Fruit fly (Drosophila melanogaster) whole organism: ENCODE results near the gene Cpr67Fb.
A peak's percentile ranks its signal among the peaks of the same experiment; 100 is the strongest.

ENCODE experiments used
- CG8478 ChIP-seq: fragments of >200 bp; optimal IDR thresholded peaks from 2 replicates; lab custom pipeline; 2018; ENCODE audit warnings: inconsistent platforms
- Dll ChIP-seq: fragments of >200 bp; optimal IDR thresholded peaks from 2 replicates; lab custom pipeline; 2017
- EcR ChIP-seq, 2 experiments: fragments of >200 bp; optimal IDR thresholded peaks; 2 replicates each; lab custom pipeline; 2017; ENCODE audit warnings: missing biosample characterization in 2 of 2, missing genetic modification characterization in 2 of 2, missing genetic modification reagents in 2 of 2
- pan ChIP-seq: fragments of >200 bp; optimal IDR thresholded peaks from 2 replicates; lab custom pipeline; 2017
- psq ChIP-seq: fragments of >200 bp; optimal IDR thresholded peaks from 2 replicates; lab custom pipeline; 2017
- usp ChIP-seq: fragments of >200 bp; optimal IDR thresholded peaks from 2 replicates; lab custom pipeline; 2017; ENCODE audit warnings: missing biosample characterization, missing genetic modification characterization, mixed read lengths

The Cpr67Fb gene

dm6 chr3L:10917263-10917662 is 23.3 kb downstream of the Cpr67Fb start:
- no peak for TF ChIP-seq psq (lab: Kevin White, UChicago)
- no peak for TF ChIP-seq CG8478 (lab: Kevin White, UChicago)
- no peak for TF ChIP-seq Dll (lab: Kevin White, UChicago)
- TF ChIP-seq EcR (GFP tag; optimal IDR thresholded peaks at IDR 0.05; lab: Kevin White, UChicago) = no peak
- no peak for TF ChIP-seq usp (GFP tag; lab: Kevin White, UChicago)
- no peak for TF ChIP-seq pan (lab: Kevin White, UChicago)

- no peak for TF ChIP-seq psq (lab: Kevin White, UChicago)
These were observed 24.5 kb downstream of the Cpr67Fb start for dm6 chr3L:10918454-10918853.

- TF ChIP-seq psq (lab: Kevin White, UChicago) (no peak), EcR (GFP tag; optimal IDR thresholded peaks at IDR 0.05; lab: Kevin White, UChicago) (no peak), pan (lab: Kevin White, UChicago) (no peak), Dll (lab: Kevin White, UChicago) (no peak), CG8478 (lab: Kevin White, UChicago) (no peak), usp (GFP tag; lab: Kevin White, UChicago) (no peak)
These were observed 29.0 kb downstream of the Cpr67Fb start for dm6 chr3L:10922973-10923372.

- TF ChIP-seq CG8478 (lab: Kevin White, UChicago) (no peak), Dll (lab: Kevin White, UChicago) (no peak), usp (GFP tag; lab: Kevin White, UChicago) (no peak), psq (lab: Kevin White, UChicago) (no peak), pan (lab: Kevin White, UChicago) (no peak)
These were observed 30.7 kb downstream of the Cpr67Fb start for dm6 chr3L:10924683-10925082.

- TF ChIP-seq EcR (GFP tag; optimal IDR thresholded peaks at IDR 0.05; lab: Kevin White, UChicago) (no peak), pan (lab: Kevin White, UChicago) (no peak), CG8478 (lab: Kevin White, UChicago) (no peak), psq (lab: Kevin White, UChicago) (no peak), Dll (lab: Kevin White, UChicago) (no peak), usp (GFP tag; lab: Kevin White, UChicago) (no peak)
These were observed 33.4 kb downstream of the Cpr67Fb start for dm6 chr3L:10927349-10927748.

dm6 chr3L:10927953-10928352 is 34.0 kb downstream of the Cpr67Fb start:
- TF ChIP-seq pan (lab: Kevin White, UChicago) = no peak
- TF ChIP-seq CG8478 (lab: Kevin White, UChicago) = no peak
- no peak for TF ChIP-seq EcR (GFP tag; optimal IDR thresholded peaks at IDR 0.05; lab: Kevin White, UChicago)
- no peak for TF ChIP-seq usp (GFP tag; lab: Kevin White, UChicago)
- no peak for TF ChIP-seq psq (lab: Kevin White, UChicago)
- TF ChIP-seq Dll (lab: Kevin White, UChicago) = no peak

- TF ChIP-seq CG8478 (lab: Kevin White, UChicago) (no peak), pan (lab: Kevin White, UChicago) (peak; percentile 86), Dll (lab: Kevin White, UChicago) (no peak)
These were observed 34.8 kb downstream of the Cpr67Fb start for dm6 chr3L:10928801-10929200.

dm6 chr3L:10931430-10931829 is 37.5 kb downstream of the Cpr67Fb start:
- TF ChIP-seq usp (GFP tag; lab: Kevin White, UChicago) (no peak), EcR (GFP tag; optimal IDR thresholded peaks at IDR 0.05; lab: Kevin White, UChicago) (no peak)

- TF ChIP-seq EcR (GFP tag; optimal IDR thresholded peaks at IDR 0.05; lab: Kevin White, UChicago) (no peak), CG8478 (lab: Kevin White, UChicago) (no peak), pan (lab: Kevin White, UChicago) (peak; percentile 74), psq (lab: Kevin White, UChicago) (no peak), Dll (lab: Kevin White, UChicago) (no peak), usp (GFP tag; lab: Kevin White, UChicago) (no peak)
These were observed 41.1 kb downstream of the Cpr67Fb start for dm6 chr3L:10934983-10935539.

- no peak for TF ChIP-seq EcR (GFP tag; optimal IDR thresholded peaks at IDR 0.05; lab: Kevin White, UChicago)
- TF ChIP-seq pan (lab: Kevin White, UChicago) = no peak
- TF ChIP-seq Dll (lab: Kevin White, UChicago) = no peak
- no peak for TF ChIP-seq psq (lab: Kevin White, UChicago)
- TF ChIP-seq usp (GFP tag; lab: Kevin White, UChicago) = no peak
- no peak for TF ChIP-seq CG8478 (lab: Kevin White, UChicago)
These were observed 44.1 kb downstream of the Cpr67Fb start for dm6 chr3L:10938108-10938507.

- TF ChIP-seq Dll (lab: Kevin White, UChicago) (no peak), CG8478 (lab: Kevin White, UChicago) (no peak), pan (lab: Kevin White, UChicago) (no peak), EcR (GFP tag; optimal IDR thresholded peaks at IDR 0.05; lab: Kevin White, UChicago) (no peak), usp (GFP tag; lab: Kevin White, UChicago) (no peak), psq (lab: Kevin White, UChicago) (no peak)
These were observed 46.3 kb downstream of the Cpr67Fb start for dm6 chr3L:10940312-10940711.

dm6 chr3L:10942541-10942940 is 48.6 kb downstream of the Cpr67Fb start:
- TF ChIP-seq Dll (lab: Kevin White, UChicago) (no peak), CG8478 (lab: Kevin White, UChicago) (no peak), psq (lab: Kevin White, UChicago) (no peak), pan (lab: Kevin White, UChicago) (no peak), EcR (GFP tag; optimal IDR thresholded peaks at IDR 0.05; lab: Kevin White, UChicago) (no peak), usp (GFP tag; lab: Kevin White, UChicago) (no peak)
